Worm (Caenorhabditis elegans): ENCODE results near the gene snf-11.

- TF ChIP-seq hmg-1.2 (GFP tag; IDR thresholded peaks at IDR 0.05) (no peak), snpc-4 (GFP tag; optimal IDR thresholded peaks at IDR 0.05) (no peak), snpc-4 (tag; optimal IDR thresholded peaks at IDR 0.05) (no peak), efl-1 (GFP tag; optimal IDR thresholded peaks at IDR 0.05) (no peak), Y79H2A.3 (GFP tag; conservative IDR thresholded peaks at IDR 0.05) (no peak), Y53F4B.3 (GFP tag; IDR thresholded peaks at IDR 0.05) (no peak), nhr-90 (tag; optimal IDR thresholded peaks at IDR 0.05) (no peak), dpl-1 (GFP tag; optimal IDR thresholded peaks at IDR 0.05) (no peak), unc-62 (GFP tag; optimal IDR thresholded peaks at IDR 0.05) (no peak), ekl-4 (GFP tag; IDR thresholded peaks at IDR 0.05) (no peak), ccch-3 (GFP tag; optimal IDR thresholded peaks at IDR 0.05) (no peak), ztf-22 (GFP tag; optimal IDR thresholded peaks at IDR 0.05) (no peak)
These were observed 5.5 kb downstream of the snf-11 start, which contains the start of gene srh-46 for ce11 chrV:11302698-11303097.
